Fruit fly (Drosophila melanogaster) whole organism, pupa: ENCODE data around the gene CG1896.
A peak's percentile ranks its signal among the peaks of the same experiment; 100 is the strongest.

Source experiments
- CG15710 ChIP-seq: fragments of 200-800 bp; sonication (Bioruptor generic); optimal IDR thresholded peaks from 2 replicates; lab custom pipeline; 2018; ENCODE audit warnings: missing biosample characterization, mild to moderate bottlenecking, missing genetic modification characterization, moderate library complexity
- CG8159 ChIP-seq: fragments of 200-800 bp; sonication (Bioruptor generic); optimal IDR thresholded peaks from 3 replicates; lab custom pipeline; 2018; ENCODE audit warnings: missing biosample characterization, mild to moderate bottlenecking, missing genetic modification characterization, moderate library complexity
- CG8301 ChIP-seq: fragments of 200-800 bp; sonication (Bioruptor generic); optimal IDR thresholded peaks from 2 replicates; lab custom pipeline; 2018; ENCODE audit warnings: missing biosample characterization, mild to moderate bottlenecking, missing genetic modification characterization
- D1 ChIP-seq: fragments of 200-800 bp; sonication (Bioruptor generic); optimal IDR thresholded peaks from 2 replicates; lab custom pipeline; 2018; ENCODE audit warnings: missing biosample characterization, mild to moderate bottlenecking, missing genetic modification characterization, moderate library complexity
- EcR ChIP-seq: fragments of 200-800 bp; sonication (Bioruptor generic); optimal IDR thresholded peaks from 3 replicates; lab custom pipeline; 2019; ENCODE audit warnings: missing biosample characterization, missing genetic modification characterization, mild to moderate bottlenecking, moderate library complexity, missing genetic modification reagents
- Ets98B ChIP-seq: fragments of 200-800 bp; sonication (Bioruptor generic); IDR thresholded peaks from 2 replicates; pipeline ENCODE4 v1.3.6; 2022; ENCODE audit warnings: missing biosample characterization, missing genetic modification characterization
- Snoo ChIP-seq: fragments of 200-800 bp; sonication (Bioruptor generic); optimal IDR thresholded peaks from 3 replicates; lab custom pipeline; 2017; ENCODE audit warnings: missing biosample characterization, mild to moderate bottlenecking, missing genetic modification characterization, inconsistent platforms
- fd96Ca ChIP-seq: fragments of 200-800 bp; sonication (Bioruptor generic); IDR thresholded peaks from 3 replicates; pipeline ENCODE4 v1.3.6; 2022; ENCODE audit warnings: missing biosample characterization, missing genetic modification characterization
- rn ChIP-seq: fragments of 200-800 bp; sonication (Bioruptor generic); IDR thresholded peaks from 2 replicates; pipeline ENCODE4 v1.3.6; 2022; ENCODE audit warnings: missing biosample characterization, missing genetic modification characterization

- no peak for TF ChIP-seq Snoo (tag; lab: Kevin White, UChicago)
- no peak for TF ChIP-seq rn (GFP tag; lab: Robert Waterston, UW)
- no peak for TF ChIP-seq D1
- no peak for TF ChIP-seq CG15710
- no peak for TF ChIP-seq EcR (GFP tag; lab: Kevin White, UChicago)
- no peak for TF ChIP-seq Ets98B (GFP tag; lab: Robert Waterston, UW)
- TF ChIP-seq fd96Ca (GFP tag; lab: Robert Waterston, UW) = 0 out of 3 replicates have a peak, but pooled peaks have one; percentile 25
- peak; percentile 54 for TF ChIP-seq CG8159 (tag; lab: Kevin White, UChicago)
- TF ChIP-seq CG8301 (tag; lab: Kevin White, UChicago) = peak; percentile 71
Measured at dm6 chr3R:31767528-31767927, 23.4 kb downstream of the CG1896 start.
